Fruit fly (Drosophila melanogaster) whole organism, wandering third instar larva: ENCODE results near the gene CG33768.

Experiments used
- Abd-B ChIP-seq: fragments of >200 bp; optimal IDR thresholded peaks from 2 replicates; lab custom pipeline; 2017; ENCODE audit warnings: missing biosample characterization, missing genetic modification characterization
- CG32264 ChIP-seq: fragments of 200-800 bp; sonication (Bioruptor generic); optimal IDR thresholded peaks from 2 replicates; lab custom pipeline; 2016; ENCODE audit warnings: missing biosample characterization, missing genetic modification characterization
- CrebA ChIP-seq: fragments of 200-800 bp; sonication (Bioruptor generic); optimal IDR thresholded peaks from 2 replicates; lab custom pipeline; 2016; ENCODE audit warnings: missing biosample characterization, mild to moderate bottlenecking, missing genetic modification characterization, borderline replicate concordance
- Dfd ChIP-seq: fragments of >200 bp; optimal IDR thresholded peaks from 2 replicates; lab custom pipeline; 2017; ENCODE audit warnings: missing biosample characterization, missing genetic modification characterization
- Dif ChIP-seq: fragments of 200-275, 200-300 bp; sonication (Bioruptor generic); optimal IDR thresholded peaks from 2 replicates; lab custom pipeline; 2018; ENCODE audit warnings: missing biosample characterization, missing genetic modification characterization; ENCODE audit not compliant: partially characterized antibody
- GATAd ChIP-seq: sonication (Bioruptor generic); optimal IDR thresholded peaks from 2 replicates; lab custom pipeline; 2016; ENCODE audit warnings: missing biosample characterization, missing genetic modification characterization
- Hr83 ChIP-seq: fragments of 200-300 bp; sonication (Bioruptor generic); optimal IDR thresholded peaks from 2 replicates; lab custom pipeline; 2016; ENCODE audit warnings: missing biosample characterization, mild to moderate bottlenecking, missing genetic modification characterization, moderate library complexity; ENCODE audit not compliant: poor library complexity, severe bottlenecking
- Myc ChIP-seq: fragments of >200 bp; optimal IDR thresholded peaks from 2 replicates; lab custom pipeline; 2017
- OdsH ChIP-seq: fragments of 200-800 bp; sonication (Bioruptor generic); optimal IDR thresholded peaks from 2 replicates; lab custom pipeline; 2016; ENCODE audit warnings: missing biosample characterization, mild to moderate bottlenecking, missing genetic modification characterization
- Vsx2 ChIP-seq: fragments of 200-300, 225-300 bp; sonication (Bioruptor generic); optimal IDR thresholded peaks from 2 replicates; lab custom pipeline; 2018; ENCODE audit warnings: missing biosample characterization, missing genetic modification characterization; ENCODE audit not compliant: partially characterized antibody
- fru ChIP-seq: fragments of 200-800 bp; sonication (Bioruptor generic); optimal IDR thresholded peaks from 3 replicates; lab custom pipeline; 2016; ENCODE audit warnings: missing biosample characterization, mild to moderate bottlenecking, missing genetic modification characterization
- psq ChIP-seq: fragments of 200-800 bp; sonication (Bioruptor generic); optimal IDR thresholded peaks from 3 replicates; lab custom pipeline; 2017; ENCODE audit warnings: missing biosample characterization, mild to moderate bottlenecking, missing genetic modification characterization, moderate library complexity
- sv ChIP-seq: fragments of 200-800 bp; sonication (Bioruptor generic); optimal IDR thresholded peaks from 3 replicates; lab custom pipeline; 2016; ENCODE audit warnings: missing biosample characterization, missing genetic modification characterization
- usp ChIP-seq: fragments of >200 bp; optimal IDR thresholded peaks from 2 replicates; lab custom pipeline; 2017; ENCODE audit warnings: missing biosample characterization, missing genetic modification characterization

DNA sequence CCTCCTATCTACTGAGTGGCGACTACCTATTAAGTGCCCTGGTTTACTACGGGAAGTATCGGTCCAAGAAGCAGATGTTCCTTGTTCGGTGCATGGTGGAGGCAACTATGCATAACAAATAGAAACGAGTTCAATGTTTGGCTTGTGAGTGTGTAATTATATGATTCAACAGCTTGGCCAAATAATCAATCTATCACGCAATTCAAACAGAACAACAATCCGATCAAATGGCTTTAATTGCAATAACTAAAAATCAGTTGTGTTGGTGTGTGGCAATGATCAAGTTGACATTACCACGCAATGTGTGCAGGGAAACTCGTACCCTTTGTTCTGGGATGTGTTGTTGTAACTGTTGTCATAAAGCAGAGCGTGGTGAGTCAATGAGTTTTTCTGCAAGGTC, 664 bp downstream of the CG33768 start, which contains the start of gene CG33769:
- no peak for TF ChIP-seq Myc (lab: Kevin White, UChicago)
- TF ChIP-seq psq (GFP tag; lab: Kevin White, UChicago) = no peak
- no peak for TF ChIP-seq usp
- TF ChIP-seq fru (GFP tag; lab: Kevin White, UChicago) = no peak
- no peak for TF ChIP-seq Dif
- no peak for TF ChIP-seq sv
- TF ChIP-seq Hr83 (GFP tag; lab: Kevin White, UChicago) = no peak
- TF ChIP-seq Dfd (GFP tag; lab: Kevin White, UChicago) = no peak
- no peak for TF ChIP-seq OdsH (GFP tag; lab: Kevin White, UChicago)
- TF ChIP-seq Vsx2 = no peak
- no peak for TF ChIP-seq GATAd (GFP tag; lab: Kevin White, UChicago)
- no peak for TF ChIP-seq Abd-B (GFP tag; lab: Kevin White, UChicago)
- TF ChIP-seq CrebA = no peak
- TF ChIP-seq CG32264 (GFP tag; lab: Kevin White, UChicago) = no peak
